Worm (Caenorhabditis elegans) whole organism, L1 larva: ENCODE results near the gene efl-3.

Source experiments
- C16A3.4 ChIP-seq: fragments of 150-350 bp; optimal IDR thresholded peaks from 2 replicates; lab custom pipeline; 2014; ENCODE audit warnings: missing biosample characterization, missing genetic modification characterization
- F16B12.6 ChIP-seq: fragments of 150-350 bp; optimal IDR thresholded peaks from 2 replicates; lab custom pipeline; 2014; ENCODE audit warnings: missing biosample characterization, missing genetic modification characterization
- ceh-8 ChIP-seq: fragments of 200-800 bp; sonication (Bioruptor generic); optimal IDR thresholded peaks from 2 replicates; lab custom pipeline; 2018; ENCODE audit warnings: mild to moderate bottlenecking, missing genetic modification characterization, moderate library complexity, missing compliant biosample characterization
- ceh-90 ChIP-seq: sonication (generic microtip); optimal IDR thresholded peaks from 2 replicates; lab custom pipeline; 2016; ENCODE audit warnings: missing genetic modification characterization, missing compliant biosample characterization
- dsc-1 ChIP-seq: sonication (generic microtip); optimal IDR thresholded peaks from 2 replicates; lab custom pipeline; 2016; ENCODE audit warnings: mild to moderate bottlenecking, missing genetic modification characterization, missing compliant biosample characterization
- efl-1 ChIP-seq, 4 experiments: fragments of 150-350 bp; optimal IDR thresholded peaks in 3 of 4; peaks in 1 of 4; 1 replicate in 1 of 4; 2 replicates in 3 of 4; lab custom pipeline; 2014; ENCODE audit warnings: missing biosample characterization in 2 of 4, missing genetic modification characterization in 2 of 4, missing genetic modification reagents in 2 of 4
- efl-3 ChIP-seq: fragments of 200-800 bp; sonication (Bioruptor generic); optimal IDR thresholded peaks from 2 replicates; lab custom pipeline; 2018; ENCODE audit warnings: mild to moderate bottlenecking, missing genetic modification characterization, missing compliant biosample characterization
- elt-2 ChIP-seq: sonication (generic microtip); optimal IDR thresholded peaks from 2 replicates; lab custom pipeline; 2016; ENCODE audit warnings: missing genetic modification characterization, mild to moderate bottlenecking, inconsistent platforms, missing compliant biosample characterization, missing genetic modification reagents
- elt-3 ChIP-seq, 6 experiments: fragments of 150-350 bp in 1 of 6; sonication (generic microtip); optimal IDR thresholded peaks; 2 replicates each; lab custom pipeline; 2017 to 2018; ENCODE audit warnings: missing biosample characterization in 6 of 6, missing genetic modification characterization in 6 of 6, inconsistent platforms in 1 of 6
- fkh-10 ChIP-seq: sonication (generic microtip); optimal IDR thresholded peaks from 2 replicates; lab custom pipeline; 2017; ENCODE audit warnings: missing biosample characterization, missing genetic modification reagents, missing genetic modification characterization
- fkh-4 ChIP-seq: sonication (generic microtip); optimal IDR thresholded peaks from 2 replicates; lab custom pipeline; 2016; ENCODE audit warnings: missing compliant biosample characterization, missing genetic modification characterization, borderline replicate concordance
- fkh-8 ChIP-seq: sonication (generic microtip); optimal IDR thresholded peaks from 2 replicates; lab custom pipeline; 2016; ENCODE audit warnings: mild to moderate bottlenecking, missing genetic modification characterization, missing compliant biosample characterization
- fos-1 ChIP-seq: fragments of 150-350 bp; optimal IDR thresholded peaks from 2 replicates; lab custom pipeline; 2014; ENCODE audit warnings: missing biosample characterization, missing genetic modification characterization
- hlh-17 ChIP-seq: fragments of 200-800 bp; sonication (Bioruptor generic); optimal IDR thresholded peaks from 2 replicates; lab custom pipeline; 2018; ENCODE audit warnings: missing genetic modification characterization, mild to moderate bottlenecking, missing compliant biosample characterization, moderate library complexity, borderline replicate concordance
- isw-1 ChIP-seq: fragments of 200-800 bp; sonication (Bioruptor generic); IDR thresholded peaks from 2 replicates; pipeline ENCODE4 v1.3.6; 2022; ENCODE audit warnings: missing genetic modification characterization, missing compliant biosample characterization
- jun-1 ChIP-seq: fragments of 150-350 bp; optimal IDR thresholded peaks from 2 replicates; lab custom pipeline; 2014; ENCODE audit warnings: missing biosample characterization, missing genetic modification reagents, missing genetic modification characterization
- lin-13 ChIP-seq: fragments of 150-350 bp; optimal IDR thresholded peaks from 2 replicates; lab custom pipeline; 2014; ENCODE audit warnings: missing biosample characterization, missing genetic modification reagents, missing genetic modification characterization
- lin-15B ChIP-seq: fragments of 150-350 bp; sonication (generic microtip); optimal IDR thresholded peaks from 3 replicates; lab custom pipeline; 2014; ENCODE audit warnings: missing biosample characterization, missing genetic modification characterization
- lin-39 ChIP-seq: fragments of 150-350 bp; optimal IDR thresholded peaks from 2 replicates; lab custom pipeline; 2014; ENCODE audit warnings: missing biosample characterization, missing genetic modification reagents, missing genetic modification characterization
- mdl-1 ChIP-seq, 2 experiments: fragments of 150-350 bp; optimal IDR thresholded peaks; 2 replicates each; lab custom pipeline; 2014 to 2017; ENCODE audit warnings: missing biosample characterization in 2 of 2, missing genetic modification characterization in 2 of 2, inconsistent platforms in 1 of 2
- mep-1 ChIP-seq: fragments of 150-350 bp; optimal IDR thresholded peaks from 2 replicates; lab custom pipeline; 2014; ENCODE audit warnings: missing biosample characterization, missing genetic modification characterization
- nhr-11 ChIP-seq: fragments of 150-350 bp; optimal IDR thresholded peaks from 2 replicates; lab custom pipeline; 2014; ENCODE audit warnings: missing biosample characterization, missing genetic modification characterization
- nhr-12 ChIP-seq: sonication (generic microtip); optimal IDR thresholded peaks from 2 replicates; lab custom pipeline; 2017; ENCODE audit warnings: missing biosample characterization, missing genetic modification characterization
- nhr-19 ChIP-seq: fragments of 200-800 bp; sonication (Bioruptor generic); conservative IDR thresholded peaks from 2 replicates; pipeline ENCODE4 v1.3.6; 2022; ENCODE audit warnings: missing genetic modification characterization, missing compliant biosample characterization
- nhr-237 ChIP-seq: fragments of 150-350 bp; optimal IDR thresholded peaks from 2 replicates; lab custom pipeline; 2014; ENCODE audit warnings: missing biosample characterization, missing genetic modification characterization
- nhr-71 ChIP-seq: sonication (generic microtip); optimal IDR thresholded peaks from 2 replicates; lab custom pipeline; 2016; ENCODE audit warnings: mild to moderate bottlenecking, missing genetic modification characterization, moderate library complexity, missing compliant biosample characterization
- nhr-76 ChIP-seq: sonication (generic microtip); optimal IDR thresholded peaks from 2 replicates; lab custom pipeline; 2017; ENCODE audit warnings: missing biosample characterization, missing genetic modification characterization
- nhr-77 ChIP-seq: fragments of 150-350 bp; optimal IDR thresholded peaks from 2 replicates; lab custom pipeline; 2014; ENCODE audit warnings: missing biosample characterization, missing genetic modification characterization
- nhr-90 ChIP-seq: sonication (generic microtip); optimal IDR thresholded peaks from 2 replicates; lab custom pipeline; 2016; ENCODE audit warnings: mild to moderate bottlenecking, missing genetic modification characterization, missing compliant biosample characterization; ENCODE audit not compliant: poor library complexity
- pqm-1 ChIP-seq: sonication (generic microtip); optimal IDR thresholded peaks from 3 replicates; lab custom pipeline; 2017; ENCODE audit warnings: missing biosample characterization, missing genetic modification characterization
- rnt-1 ChIP-seq: sonication (generic microtip); optimal IDR thresholded peaks from 2 replicates; lab custom pipeline; 2016; ENCODE audit warnings: mild to moderate bottlenecking, missing genetic modification characterization, moderate library complexity, missing compliant biosample characterization
- skn-1 ChIP-seq: fragments of 150-350 bp; optimal IDR thresholded peaks from 2 replicates; lab custom pipeline; 2014; ENCODE audit warnings: missing biosample characterization, missing genetic modification characterization
- snu-23 ChIP-seq: sonication (generic microtip); optimal IDR thresholded peaks from 2 replicates; lab custom pipeline; 2016; ENCODE audit warnings: missing genetic modification characterization, missing compliant biosample characterization
- sptf-1 ChIP-seq: fragments of 150-350 bp; optimal IDR thresholded peaks from 2 replicates; lab custom pipeline; 2014; ENCODE audit warnings: missing biosample characterization, missing genetic modification characterization
- sup-37 ChIP-seq: fragments of 200-800 bp; sonication (Bioruptor generic); optimal IDR thresholded peaks from 2 replicates; lab custom pipeline; 2018; ENCODE audit warnings: mild to moderate bottlenecking, missing genetic modification characterization, missing compliant biosample characterization
- swsn-7 ChIP-seq: sonication (generic microtip); optimal IDR thresholded peaks from 2 replicates; lab custom pipeline; 2016; ENCODE audit warnings: missing genetic modification characterization, missing compliant biosample characterization
- tbx-2 ChIP-seq: sonication (generic microtip); optimal IDR thresholded peaks from 2 replicates; lab custom pipeline; 2016; ENCODE audit warnings: missing genetic modification characterization, missing compliant biosample characterization
- tlp-1 ChIP-seq: fragments of 150-350 bp; optimal IDR thresholded peaks from 2 replicates; lab custom pipeline; 2014; ENCODE audit warnings: missing biosample characterization, missing genetic modification characterization
- unc-130 ChIP-seq: fragments of 150-350 bp; optimal IDR thresholded peaks from 2 replicates; lab custom pipeline; 2017; ENCODE audit warnings: missing biosample characterization, missing genetic modification characterization, inconsistent platforms
- unc-62 ChIP-seq: fragments of 150-350 bp; optimal IDR thresholded peaks from 2 replicates; lab custom pipeline; 2014; ENCODE audit warnings: missing biosample characterization, missing genetic modification reagents, missing genetic modification characterization
- vab-15 ChIP-seq: sonication (generic microtip); optimal IDR thresholded peaks from 2 replicates; lab custom pipeline; 2017; ENCODE audit warnings: missing genotype, mild to moderate bottlenecking, missing genetic modification characterization, missing compliant biosample characterization
- ztf-11 ChIP-seq, 2 experiments: sonication (generic microtip); optimal IDR thresholded peaks; 2 replicates each; lab custom pipeline; 2016 to 2017; ENCODE audit warnings: missing genetic modification characterization in 2 of 2, missing biosample characterization in 1 of 2, missing compliant biosample characterization in 1 of 2

The efl-3 gene

DNA sequence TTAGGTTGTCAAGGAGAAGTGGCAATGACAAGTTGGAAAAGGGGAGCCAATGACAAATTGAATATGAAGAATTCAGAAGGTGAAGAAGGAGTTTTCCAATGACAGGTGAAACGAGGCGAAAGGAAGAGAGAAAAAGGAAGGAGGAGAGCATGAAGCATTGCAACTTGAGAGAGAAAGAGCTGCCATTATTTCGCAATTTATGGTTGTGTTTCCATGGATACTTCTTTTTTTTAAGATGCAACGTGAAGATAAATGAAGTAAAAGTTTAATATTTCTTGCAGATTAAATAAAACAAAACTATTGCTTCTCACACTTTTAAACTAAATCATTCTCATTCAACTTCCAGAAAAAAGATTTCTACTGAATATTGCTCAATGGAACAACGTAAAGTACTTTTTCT lies 18.3 kb upstream of the efl-3 start, which contains the start of gene F49E12.8:
Gene F49E12.8 (minus strand): TSS at position 101 of the 400 bp plus-strand sequence.
- TF ChIP-seq pqm-1 (tag; lab: Kevin White, UChicago) (no peak), dsc-1 (tag; lab: Kevin White, UChicago) (no peak), fkh-8 (peak; percentile 59), lin-15B (tag; lab: Kevin White, UChicago) (no peak), elt-3 (tag; optimal IDR thresholded peaks at IDR 0.05; lab: Kevin White, UChicago) (no peak), snu-23 (GFP tag; lab: Kevin White, UChicago) (no peak), fkh-10 (no peak), jun-1 (no peak), skn-1 (tag; lab: Kevin White, UChicago) (no peak), nhr-71 (tag; lab: Kevin White, UChicago) (peak; percentile 13), nhr-11 (no peak)
- TF ChIP-seq, all 84 proteins: peak for 2

DNA sequence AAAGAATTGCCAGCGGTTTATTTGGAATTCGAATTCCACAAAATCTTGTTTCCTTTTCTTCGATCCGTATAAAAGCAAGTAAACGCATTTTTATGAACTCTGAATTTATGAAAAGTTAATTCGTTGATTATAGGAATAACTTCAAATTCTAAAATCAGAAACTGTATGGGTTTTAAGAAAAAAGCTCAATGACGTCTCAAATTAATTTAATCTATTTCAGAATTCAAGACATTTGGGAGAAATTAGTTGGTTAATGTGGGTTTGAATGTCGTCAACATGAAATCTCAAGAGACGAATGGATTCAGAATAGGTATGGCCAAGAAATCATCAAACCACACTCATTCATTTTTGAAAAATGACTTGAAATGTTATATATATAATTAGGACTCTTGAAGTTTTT lies 16.4 kb upstream of the efl-3 start, which contains the start of gene F49E12.7:
Gene F49E12.7 (minus strand): TSS at position 101 of the 400 bp plus-strand sequence.
- no peak for TF ChIP-seq mep-1
- TF ChIP-seq nhr-77 (tag; lab: Kevin White, UChicago) = no peak
- no peak for TF ChIP-seq sup-37 (GFP tag; lab: Kevin White, UChicago)
- TF ChIP-seq isw-1 (GFP tag; lab: Robert Waterston, UW) = no peak
- TF ChIP-seq nhr-90 = no peak
- TF ChIP-seq ceh-8 (GFP tag; lab: Kevin White, UChicago) = peak; percentile 47
- no peak for TF ChIP-seq tbx-2 (tag; lab: Kevin White, UChicago)
- TF ChIP-seq rnt-1 (tag; lab: Kevin White, UChicago) = no peak

DNA sequence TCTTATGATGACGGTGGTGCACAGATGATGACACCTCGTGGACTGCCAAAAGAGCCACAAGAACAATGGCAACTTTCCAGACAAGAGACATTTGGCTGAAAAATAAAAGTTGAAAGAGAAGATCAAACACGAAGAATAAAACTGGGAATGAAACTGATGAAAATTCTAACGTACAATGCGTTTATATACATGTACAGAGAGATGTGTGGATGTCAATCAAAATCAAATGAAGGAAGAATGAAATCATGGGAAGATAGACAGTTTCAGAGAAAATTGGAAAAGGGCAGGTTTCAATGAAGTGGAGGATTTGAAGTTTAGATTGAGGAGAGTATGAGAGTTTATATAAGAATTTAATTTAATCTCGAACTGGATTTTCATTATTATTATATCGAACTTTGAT lies 13.4 kb upstream of the efl-3 start, which contains the start of gene dod-23:
Gene dod-23 (minus strand): TSS at position 101 of the 400 bp plus-strand sequence.
- TF ChIP-seq jun-1 (no peak), efl-3 (GFP tag; lab: Kevin White, UChicago) (no peak), fkh-4 (tag; lab: Kevin White, UChicago) (no peak), lin-13 (GFP tag; lab: Kevin White, UChicago) (no peak), mdl-1 (tag; optimal IDR thresholded peaks at IDR 0.05; lab: Kevin White, UChicago) (no peak), unc-130 (tag; lab: Kevin White, UChicago) (no peak), tlp-1 (no peak)
- TF ChIP-seq, all 84 proteins: peak for 0

DNA sequence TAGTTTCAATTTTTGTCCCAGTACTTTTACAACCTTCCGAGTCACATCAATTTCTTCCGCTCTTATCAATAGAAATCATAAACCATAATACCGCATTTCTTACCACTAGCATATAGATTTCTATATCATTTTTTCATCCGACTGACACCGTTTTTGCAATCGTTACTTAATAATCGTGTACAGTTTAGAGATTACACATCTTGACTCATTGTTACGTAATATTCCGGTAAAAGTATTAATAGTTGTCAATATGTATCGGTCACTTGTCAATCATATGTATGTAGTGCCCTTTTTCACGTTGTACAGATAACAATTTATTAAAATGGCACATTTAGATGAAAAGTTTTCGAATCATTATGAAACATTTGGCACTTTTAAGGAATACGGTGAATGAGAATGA lies 12.5 kb upstream of the efl-3 start:
- TF ChIP-seq C16A3.4 (no peak), ztf-11 (tag; optimal IDR thresholded peaks at IDR 0.05; lab: Kevin White, UChicago) (no peak), jun-1 (peak; percentile 48), elt-2 (peak; percentile 77), sptf-1 (tag; lab: Kevin White, UChicago) (no peak), lin-39 (tag; lab: Kevin White, UChicago) (no peak)

DNA sequence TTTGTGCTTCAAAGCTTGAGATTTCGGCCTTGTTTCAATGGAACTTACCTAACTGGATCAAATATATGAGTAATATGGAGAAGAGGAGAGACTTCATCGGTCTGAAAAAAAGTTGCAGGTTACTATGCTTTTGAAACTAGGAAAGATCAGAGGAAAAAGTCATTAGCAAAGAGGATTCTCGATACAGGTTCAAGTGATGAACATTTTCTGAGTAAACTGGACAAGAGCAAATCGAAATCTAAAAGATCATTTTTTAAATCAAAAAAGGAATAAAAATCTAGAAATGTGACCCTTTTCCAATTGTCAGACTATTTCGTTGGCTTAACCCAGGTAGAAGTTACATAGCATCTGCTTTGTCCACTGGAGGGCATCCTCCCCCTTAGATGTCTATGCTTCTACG lies 7.7 kb upstream of the efl-3 start, which contains the start of gene skpo-1:
Gene skpo-1 (minus strand): TSS at position 101 of the 400 bp plus-strand sequence.
- no peak for TF ChIP-seq efl-1 (optimal IDR thresholded peaks at IDR 0.05; lab: Kevin White, UChicago)
- peak in 1 of 2 experiments; percentile 10 for TF ChIP-seq efl-1 (GFP tag; optimal IDR thresholded peaks at IDR 0.05 in 1 of 2; lab: Kevin White, UChicago)
- no peak for TF ChIP-seq fos-1 (tag; lab: Kevin White, UChicago)
- no peak for TF ChIP-seq nhr-76
- no peak for TF ChIP-seq ztf-11 (tag; optimal IDR thresholded peaks at IDR 0.05; lab: Kevin White, UChicago)

DNA sequence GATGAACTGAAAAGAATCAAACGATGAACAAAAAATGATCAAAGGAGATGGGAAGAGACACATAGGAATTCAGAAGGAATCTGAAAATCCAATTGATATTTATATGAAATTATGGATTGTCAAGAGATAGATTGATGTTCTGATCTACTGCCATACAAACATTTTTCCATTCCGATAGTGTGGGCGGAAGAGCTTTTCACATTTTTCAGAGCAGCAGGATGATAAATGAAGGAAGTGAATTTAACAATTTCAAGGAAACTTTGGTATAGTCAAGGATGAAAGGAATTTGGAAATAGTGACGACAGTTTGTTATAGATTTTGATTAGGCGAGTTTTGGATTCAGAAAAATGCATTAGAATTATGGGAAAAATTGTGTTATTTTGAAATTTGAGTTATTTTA lies 7.2 kb upstream of the efl-3 start, which contains the start of gene ubc-24:
Gene ubc-24 (plus strand): TSS at position 301 of the 400 bp plus-strand sequence.
- no peak for TF ChIP-seq sup-37 (GFP tag; lab: Kevin White, UChicago)
- no peak for TF ChIP-seq hlh-17 (GFP tag; lab: Kevin White, UChicago)
- TF ChIP-seq nhr-19 (GFP tag; lab: Robert Waterston, UW) = no peak
- no peak for TF ChIP-seq swsn-7 (tag; lab: Kevin White, UChicago)
- no peak for TF ChIP-seq ceh-90 (tag; lab: Kevin White, UChicago)
- no peak for TF ChIP-seq vab-15 (tag; lab: Kevin White, UChicago)
- no peak for TF ChIP-seq F16B12.6
- TF ChIP-seq nhr-237 = no peak
- no peak for TF ChIP-seq skn-1 (tag; lab: Kevin White, UChicago)
- no peak for TF ChIP-seq unc-62
- TF ChIP-seq sptf-1 (tag; lab: Kevin White, UChicago) = no peak
- TF ChIP-seq nhr-12 (tag; lab: Kevin White, UChicago) = no peak
- no peak for TF ChIP-seq snu-23 (GFP tag; lab: Kevin White, UChicago)
